Worm (Caenorhabditis elegans) whole organism, mixed stage, embryonic: ENCODE measurements around the gene nep-5.

Experiments used
- blmp-1 ChIP-seq: fragments of 150-350 bp; optimal IDR thresholded peaks from 2 replicates; lab custom pipeline; 2014; ENCODE audit warnings: missing biosample characterization, missing genetic modification characterization
- ceh-39 ChIP-seq: fragments of 150-350 bp; optimal IDR thresholded peaks from 2 replicates; lab custom pipeline; 2014; ENCODE audit warnings: missing biosample characterization, missing genetic modification characterization
- cnd-1 ChIP-seq: fragments of 200-800 bp; sonication (Bioruptor generic); optimal IDR thresholded peaks from 2 replicates; lab custom pipeline; 2018; ENCODE audit warnings: mild to moderate bottlenecking, missing genetic modification characterization, missing compliant biosample characterization
- drap-1 ChIP-seq: fragments of 200-800 bp; sonication (Bioruptor generic); optimal IDR thresholded peaks from 3 replicates; lab custom pipeline; 2018; ENCODE audit warnings: mild to moderate bottlenecking, missing genetic modification characterization, missing compliant biosample characterization
- lsy-2 ChIP-seq: fragments of 150-350 bp; optimal IDR thresholded peaks from 2 replicates; lab custom pipeline; 2014; ENCODE audit warnings: missing biosample characterization, missing genetic modification characterization
- mep-1 ChIP-seq: fragments of 150-350 bp; optimal IDR thresholded peaks from 2 replicates; lab custom pipeline; 2017; ENCODE audit warnings: missing biosample characterization, missing genetic modification reagents, missing genetic modification characterization, inconsistent platforms
- mls-2 ChIP-seq: sonication (generic microtip); optimal IDR thresholded peaks from 2 replicates; lab custom pipeline; 2016; ENCODE audit warnings: mild to moderate bottlenecking, missing genetic modification characterization, moderate library complexity, missing compliant biosample characterization
- nhr-237 ChIP-seq: fragments of 150-350 bp; optimal IDR thresholded peaks from 2 replicates; lab custom pipeline; 2014; ENCODE audit warnings: missing biosample characterization, missing genetic modification characterization
- nhr-76 ChIP-seq: sonication (generic microtip); optimal IDR thresholded peaks from 2 replicates; lab custom pipeline; 2017; ENCODE audit warnings: missing biosample characterization, missing genetic modification characterization
- pha-4 ChIP-seq: fragments of 150-350 bp; optimal IDR thresholded peaks from 2 replicates; lab custom pipeline; 2018; ENCODE audit warnings: missing biosample characterization, missing genetic modification reagents, missing genetic modification characterization
- snpc-4 ChIP-seq: fragments of 150-350 bp; optimal IDR thresholded peaks from 2 replicates; lab custom pipeline; 2014; ENCODE audit warnings: missing biosample characterization, missing genetic modification characterization
- ztf-11 ChIP-seq: fragments of 150-350 bp; optimal IDR thresholded peaks from 2 replicates; lab custom pipeline; 2014; ENCODE audit warnings: missing biosample characterization, missing genetic modification characterization

ce11 chrII:5459534-5459933 lies 28.4 kb upstream of the nep-5 start:
- TF ChIP-seq pha-4 (tag; lab: Kevin White, UChicago) (no peak), lsy-2 (tag; lab: Kevin White, UChicago) (no peak), mep-1 (no peak), drap-1 (GFP tag; lab: Kevin White, UChicago) (no peak), nhr-237 (tag; lab: Kevin White, UChicago) (no peak), cnd-1 (no peak), ztf-11 (tag; lab: Kevin White, UChicago) (no peak), snpc-4 (tag; lab: Kevin White, UChicago) (no peak), mls-2 (tag; lab: Kevin White, UChicago) (no peak), nhr-76 (tag; lab: Kevin White, UChicago) (no peak), blmp-1 (tag; lab: Kevin White, UChicago) (no peak), ceh-39 (tag; lab: Kevin White, UChicago) (no peak)
